Fruit fly (Drosophila melanogaster) whole organism, embryonic: ENCODE measurements around the gene Polr3H.

Experiments used
- Ada2b ChIP-seq: fragments of 200-800 bp; sonication (Bioruptor generic); IDR thresholded peaks from 2 replicates; pipeline ENCODE4 v1.3.6; 2022; ENCODE audit warnings: missing biosample characterization, missing genetic modification characterization
- Awh ChIP-seq: fragments of 200-800 bp; sonication (Bioruptor generic); IDR thresholded peaks from 2 replicates; pipeline ENCODE4, ENCODE4 v1.3.6; 2022; ENCODE audit warnings: missing biosample characterization, missing genetic modification characterization
- CG11398 ChIP-seq: fragments of 200-800 bp; sonication (Bioruptor generic); optimal IDR thresholded peaks from 2 replicates; lab custom pipeline; 2016; ENCODE audit warnings: missing biosample characterization, missing genetic modification characterization
- CG11695 ChIP-seq: fragments of 200-800 bp; sonication (Bioruptor generic); IDR thresholded peaks from 3 replicates; pipeline ENCODE4 v1.3.6; 2022; ENCODE audit warnings: missing biosample characterization, missing genetic modification characterization
- CG11696 ChIP-seq: fragments of 200-800 bp; sonication (Bioruptor generic); IDR thresholded peaks from 2 replicates; pipeline ENCODE4 v1.3.6; 2022; ENCODE audit warnings: missing biosample characterization, missing genetic modification characterization
- CG14965 ChIP-seq: fragments of 200-800 bp; sonication (Bioruptor generic); optimal IDR thresholded peaks from 2 replicates; lab custom pipeline; 2016; ENCODE audit warnings: missing biosample characterization, missing genetic modification characterization, borderline replicate concordance
- CG15269 ChIP-seq: fragments of 200-800 bp; sonication (Bioruptor generic); optimal IDR thresholded peaks from 2 replicates; lab custom pipeline; 2018; ENCODE audit warnings: missing biosample characterization, mild to moderate bottlenecking, missing genetic modification characterization, moderate library complexity
- CG17568 ChIP-seq: fragments of 200-800 bp; sonication (Bioruptor generic); optimal IDR thresholded peaks from 2 replicates; lab custom pipeline; 2018; ENCODE audit warnings: missing biosample characterization, mild to moderate bottlenecking, missing genetic modification characterization, moderate library complexity
- CG18262 ChIP-seq: fragments of 200-800 bp; optimal IDR thresholded peaks from 3 replicates; lab custom pipeline; 2019; ENCODE audit warnings: missing biosample characterization, mild to moderate bottlenecking, missing genetic modification characterization, moderate library complexity
- CG1832 ChIP-seq: fragments of 200-800 bp; sonication (Bioruptor generic); optimal IDR thresholded peaks from 2 replicates; lab custom pipeline; 2017; ENCODE audit warnings: missing biosample characterization, mild to moderate bottlenecking, missing genetic modification characterization, inconsistent platforms
- CG3163 ChIP-seq: fragments of 200-800 bp; sonication (Bioruptor generic); optimal IDR thresholded peaks from 3 replicates; lab custom pipeline; 2016; ENCODE audit warnings: missing biosample characterization, missing genetic modification characterization
- CG3838 ChIP-seq: fragments of 200-800 bp; sonication (Bioruptor generic); optimal IDR thresholded peaks from 3 replicates; lab custom pipeline; 2016; ENCODE audit warnings: missing biosample characterization, missing genetic modification characterization
- CG5953 ChIP-seq: fragments of 200-800 bp; sonication (Bioruptor generic); IDR thresholded peaks from 2 replicates; pipeline ENCODE4 v1.3.6; 2022; ENCODE audit warnings: missing biosample characterization, missing genetic modification characterization
- CG9817 ChIP-seq: fragments of 200-800 bp; sonication (Bioruptor generic); optimal IDR thresholded peaks from 2 replicates; lab custom pipeline; 2018; ENCODE audit warnings: missing biosample characterization, mild to moderate bottlenecking, missing genetic modification characterization, moderate library complexity
- Dek ChIP-seq: fragments of 200-800 bp; sonication (Bioruptor generic); optimal IDR thresholded peaks from 3 replicates; lab custom pipeline; 2019; ENCODE audit warnings: missing biosample characterization, mild to moderate bottlenecking, missing genetic modification characterization, moderate library complexity
- HLHmδ ChIP-seq: fragments of 200-800 bp; sonication (Bioruptor generic); optimal IDR thresholded peaks from 2 replicates; lab custom pipeline; 2018; ENCODE audit warnings: missing biosample characterization, mild to moderate bottlenecking, missing genetic modification characterization, moderate library complexity
- Mes4 ChIP-seq: fragments of 200-800 bp; sonication (Bioruptor generic); optimal IDR thresholded peaks from 2 replicates; lab custom pipeline; 2016; ENCODE audit warnings: missing biosample characterization, missing genetic modification characterization
- Mrtf ChIP-seq: fragments of 200-800 bp; sonication (Bioruptor generic); IDR thresholded peaks from 3 replicates; pipeline ENCODE4 v1.3.6; 2022; ENCODE audit warnings: missing biosample characterization, missing genetic modification characterization
- Myb ChIP-seq: fragments of 200-800 bp; sonication (Bioruptor generic); optimal IDR thresholded peaks from 2 replicates; lab custom pipeline; 2016; ENCODE audit warnings: missing biosample characterization, missing genetic modification characterization
- NK7.1 ChIP-seq: fragments of 200-800 bp; sonication (Bioruptor generic); optimal IDR thresholded peaks from 3 replicates; lab custom pipeline; 2016; ENCODE audit warnings: missing biosample characterization, missing genetic modification characterization
- NfI ChIP-seq: fragments of 200-800 bp; sonication (Bioruptor generic); optimal IDR thresholded peaks from 3 replicates; lab custom pipeline; 2018; ENCODE audit warnings: missing biosample characterization, mild to moderate bottlenecking, missing genetic modification characterization, moderate library complexity
- PHDP ChIP-seq: fragments of 200-800 bp; sonication (Bioruptor generic); optimal IDR thresholded peaks from 3 replicates; lab custom pipeline; 2018; ENCODE audit warnings: missing biosample characterization, mild to moderate bottlenecking, missing genetic modification characterization, moderate library complexity
- Ssrp ChIP-seq: fragments of 200-800 bp; sonication (Bioruptor generic); optimal IDR thresholded peaks from 2 replicates; lab custom pipeline; 2018; ENCODE audit warnings: missing biosample characterization, mild to moderate bottlenecking, missing genetic modification characterization, moderate library complexity
- aop ChIP-seq: fragments of 200-800 bp; sonication (Bioruptor generic); IDR thresholded peaks from 2 replicates; pipeline ENCODE4 v1.3.6; 2022; ENCODE audit warnings: missing biosample characterization, missing genetic modification characterization
- bab2 ChIP-seq: fragments of 200-800 bp; sonication (Bioruptor generic); optimal IDR thresholded peaks from 2 replicates; lab custom pipeline; 2016; ENCODE audit warnings: missing biosample characterization, missing genetic modification characterization
- cad ChIP-seq: fragments of >200 bp; optimal IDR thresholded peaks from 2 replicates; lab custom pipeline; 2017; ENCODE audit warnings: missing biosample characterization, missing genetic modification characterization
- cas ChIP-seq: fragments of 200-800 bp; sonication (Bioruptor generic); IDR thresholded peaks from 2 replicates; pipeline ENCODE4 v1.3.6; 2022; ENCODE audit warnings: missing biosample characterization, missing genetic modification characterization
- ci ChIP-seq: fragments of 200-800 bp; sonication (Bioruptor generic); IDR thresholded peaks from 3 replicates; pipeline ENCODE4 v1.3.6; 2022; ENCODE audit warnings: missing biosample characterization, missing genetic modification characterization
- crc ChIP-seq: fragments of 200-800 bp; sonication (Bioruptor generic); optimal IDR thresholded peaks from 2 replicates; lab custom pipeline; 2016; ENCODE audit warnings: missing biosample characterization, missing genetic modification characterization
- crp ChIP-seq, 2 experiments: fragments of 200-800 bp; sonication (Bioruptor generic); optimal IDR thresholded peaks; 2 replicates in 1 of 2; 3 replicates in 1 of 2; lab custom pipeline; 2017; ENCODE audit warnings: missing biosample characterization in 2 of 2, missing genetic modification characterization in 2 of 2, mild to moderate bottlenecking in 1 of 2, moderate library complexity in 1 of 2
- cwo ChIP-seq: fragments of 200-800 bp; sonication (Bioruptor generic); optimal IDR thresholded peaks from 3 replicates; lab custom pipeline; 2017; ENCODE audit warnings: missing biosample characterization, missing genetic modification characterization, mild to moderate bottlenecking, moderate library complexity, missing genetic modification reagents
- ems ChIP-seq: fragments of 200-800 bp; sonication (Bioruptor generic); optimal IDR thresholded peaks from 3 replicates; lab custom pipeline; 2016; ENCODE audit warnings: missing biosample characterization, missing genetic modification characterization
- en ChIP-seq: fragments of 200-800 bp; sonication (Bioruptor generic); optimal IDR thresholded peaks from 2 replicates; lab custom pipeline; 2016; ENCODE audit warnings: missing biosample characterization, missing genetic modification characterization
- eve ChIP-seq, 2 experiments: fragments of >200 bp; optimal IDR thresholded peaks; 2 replicates each; lab custom pipeline; 2017; ENCODE audit warnings: missing biosample characterization in 2 of 2, missing genetic modification characterization in 2 of 2
- exex ChIP-seq: fragments of 200-800 bp; sonication (Bioruptor generic); optimal IDR thresholded peaks from 4 replicates; lab custom pipeline; 2018; ENCODE audit warnings: missing biosample characterization, mild to moderate bottlenecking, missing genetic modification characterization, moderate library complexity
- fd3F ChIP-seq: fragments of 200-800 bp; sonication (Bioruptor generic); optimal IDR thresholded peaks from 2 replicates; lab custom pipeline; 2018; ENCODE audit warnings: missing biosample characterization, mild to moderate bottlenecking, missing genetic modification characterization, moderate library complexity
- gsb-n ChIP-seq: fragments of 200-800 bp; sonication (Bioruptor generic); optimal IDR thresholded peaks from 3 replicates; lab custom pipeline; 2018; ENCODE audit warnings: missing biosample characterization, mild to moderate bottlenecking, missing genetic modification characterization
- inv ChIP-seq: fragments of 200-800 bp; sonication (Bioruptor generic); IDR thresholded peaks from 2 replicates; pipeline ENCODE4 v1.3.6; 2022; ENCODE audit warnings: missing biosample characterization, missing genetic modification characterization; ENCODE audit not compliant: partially characterized antibody
- jumu ChIP-seq: fragments of 200-800 bp; sonication (Bioruptor generic); optimal IDR thresholded peaks from 3 replicates; lab custom pipeline; 2016; ENCODE audit warnings: missing biosample characterization, missing genetic modification characterization
- kah ChIP-seq: fragments of 200-800 bp; sonication (Bioruptor generic); optimal IDR thresholded peaks from 2 replicates; lab custom pipeline; 2018; ENCODE audit warnings: missing biosample characterization, mild to moderate bottlenecking, missing genetic modification characterization
- otp ChIP-seq: fragments of 200-800 bp; sonication (Bioruptor generic); IDR thresholded peaks from 3 replicates; pipeline ENCODE4, ENCODE4 v1.3.6; 2022; ENCODE audit warnings: missing biosample characterization, missing genetic modification characterization
- pnt ChIP-seq: fragments of 200-800 bp; sonication (Bioruptor generic); optimal IDR thresholded peaks from 3 replicates; lab custom pipeline; 2016; ENCODE audit warnings: missing biosample characterization, missing genetic modification characterization
- prd ChIP-seq, 3 experiments: fragments of >200 bp in 2 of 3; fragments of 200-800 bp in 1 of 3; sonication (Bioruptor generic) in 1 of 3; optimal IDR thresholded peaks in 2 of 3; IDR thresholded peaks in 1 of 3; 2 replicates in 2 of 3; 3 replicates in 1 of 3; pipeline versions ENCODE4 v1.3.6 to Lab custom; 2017 to 2022; ENCODE audit warnings: missing biosample characterization in 1 of 3, missing genetic modification characterization in 1 of 3
- sd ChIP-seq: fragments of 200-800 bp; sonication (Bioruptor generic); optimal IDR thresholded peaks from 3 replicates; lab custom pipeline; 2018; ENCODE audit warnings: missing biosample characterization, mild to moderate bottlenecking, missing genetic modification characterization, moderate library complexity
- sim ChIP-seq: fragments of 200-800 bp; sonication (Bioruptor generic); IDR thresholded peaks from 2 replicates; pipeline ENCODE4 v1.3.6; 2022; ENCODE audit warnings: missing biosample characterization, missing genetic modification characterization
- slou ChIP-seq: fragments of 200-800 bp; sonication (Bioruptor generic); optimal IDR thresholded peaks from 3 replicates; lab custom pipeline; 2016; ENCODE audit warnings: missing biosample characterization, missing genetic modification characterization
- trem ChIP-seq: fragments of 200-800 bp; optimal IDR thresholded peaks from 3 replicates; lab custom pipeline; 2019; ENCODE audit warnings: missing biosample characterization, mild to moderate bottlenecking, missing genetic modification characterization, moderate library complexity
- ttk ChIP-seq: fragments of 200-800 bp; sonication (Bioruptor generic); IDR thresholded peaks from 2 replicates; pipeline ENCODE4 v2.1.2; 2022; ENCODE audit warnings: missing biosample characterization, missing genetic modification characterization
- tup ChIP-seq: fragments of 200-800 bp; sonication (Bioruptor generic); optimal IDR thresholded peaks from 2 replicates; lab custom pipeline; 2016; ENCODE audit warnings: missing biosample characterization, mild to moderate bottlenecking, missing genetic modification characterization, moderate library complexity
- zen2 ChIP-seq: fragments of 200-800 bp; sonication (Bioruptor generic); IDR thresholded peaks from 3 replicates; pipeline ENCODE4 v1.3.6; 2022; ENCODE audit warnings: missing biosample characterization, missing genetic modification characterization; ENCODE audit not compliant: partially characterized antibody

The Polr3H gene

dm6 chr3L:11680298-11680697, 31.7 kb downstream of the Polr3H start, which contains the start of gene CG32085 (continued):
- TF ChIP-seq CG14965 (GFP tag; lab: Kevin White, UChicago) (no peak), gsb-n (tag; lab: Kevin White, UChicago) (no peak), fd3F (GFP tag; lab: Kevin White, UChicago) (no peak), ems (GFP tag; lab: Kevin White, UChicago) (peak; percentile 74), CG15269 (tag; lab: Kevin White, UChicago) (peak; percentile 42), exex (tag; lab: Kevin White, UChicago) (peak; percentile 6), cad (no peak), bab2 (GFP tag; lab: Kevin White, UChicago) (peak; percentile 33), CG11696 (GFP tag; lab: Robert Waterston, UW) (no peak), prd (optimal IDR thresholded peaks at IDR 0.05; lab: Kevin White, UChicago) (no peak), prd (GFP tag; IDR thresholded peaks at IDR 0.05; lab: Robert Waterston, UW) (peak; percentile 55), CG3163 (peak; percentile 17), CG18262 (no peak), aop (GFP tag; lab: Robert Waterston, UW) (no peak), tup (GFP tag; lab: Kevin White, UChicago) (peak; percentile 27), cwo (GFP tag; lab: Kevin White, UChicago) (peak; percentile 64), HLHmδ (GFP tag; lab: Kevin White, UChicago) (peak; percentile 18), CG9817 (tag; lab: Kevin White, UChicago) (peak; percentile 32), CG17568 (no peak), ci (GFP tag; lab: Robert Waterston, UW) (peak; percentile 79; the same call in 2 of the 3 replicates), Awh (GFP tag; lab: Robert Waterston, UW) (peak; percentile 55), slou (GFP tag; lab: Kevin White, UChicago) (no peak), Mrtf (GFP tag; lab: Robert Waterston, UW) (peak; percentile 79), otp (GFP tag; lab: Robert Waterston, UW) (peak; percentile 56; the same call in 1 of the 3 replicates), CG5953 (0 out of 2 replicates have a peak, but pooled peaks have one; percentile 47), sd (tag; lab: Kevin White, UChicago) (peak; percentile 9), en (GFP tag; lab: Kevin White, UChicago) (peak; percentile 9), cas (peak; percentile 70; the same call in 1 of the 2 replicates), sim (GFP tag; lab: Robert Waterston, UW) (no peak), NfI (GFP tag; lab: Kevin White, UChicago) (peak; percentile 45), Dek (tag; lab: Kevin White, UChicago) (peak; percentile 38), eve (GFP tag; optimal IDR thresholded peaks at IDR 0.05; lab: Kevin White, UChicago) (no peak), kah (no peak), CG1832 (GFP tag; lab: Kevin White, UChicago) (peak; percentile 51), CG11695 (peak; percentile 48; the same call in 1 of the 3 replicates), CG11398 (GFP tag; lab: Kevin White, UChicago) (peak; percentile 4), CG3838 (no peak), crc (GFP tag; lab: Kevin White, UChicago) (peak; percentile 42), PHDP (tag; lab: Kevin White, UChicago) (peak; percentile 28), ttk (GFP tag; lab: Robert Waterston, UW) (no peak), NK7.1 (GFP tag; lab: Kevin White, UChicago) (peak; percentile 62), trem (no peak), Ssrp (no peak), jumu (peak; percentile 68), Myb (peak; percentile 53), Ada2b (GFP tag; lab: Robert Waterston, UW) (peak; percentile 60; the same call in 1 of the 2 replicates), crp (GFP tag; optimal IDR thresholded peaks at IDR 0.05; lab: Kevin White, UChicago) (no peak), zen2 (GFP tag; lab: Robert Waterston, UW) (no peak), Mes4 (GFP tag; lab: Kevin White, UChicago) (peak; percentile 3), pnt (GFP tag; lab: Kevin White, UChicago) (peak; percentile 40), inv (GFP tag; lab: Robert Waterston, UW) (no peak; the same call in 1 of the 2 replicates)
